Fruit fly (Drosophila melanogaster) whole organism, pupa: ENCODE data around the gene CG4593.

ENCODE experiments used
- CG10348 ChIP-seq: fragments of 200-800 bp; sonication (Bioruptor generic); IDR thresholded peaks from 2 replicates; pipeline ENCODE4 v1.3.6; 2022; ENCODE audit warnings: missing biosample characterization, missing genetic modification characterization
- CG12605 ChIP-seq: fragments of 200-800 bp; sonication (Bioruptor generic); IDR thresholded peaks from 2 replicates; pipeline ENCODE4 v1.3.6; 2022; ENCODE audit warnings: missing biosample characterization, missing genetic modification characterization
- CG13204 ChIP-seq: fragments of 200-800 bp; sonication (Bioruptor generic); optimal IDR thresholded peaks from 2 replicates; lab custom pipeline; 2018; ENCODE audit warnings: missing biosample characterization, mild to moderate bottlenecking, missing genetic modification characterization, moderate library complexity
- CG14655 ChIP-seq: fragments of 200-800 bp; sonication (Bioruptor generic); optimal IDR thresholded peaks from 3 replicates; lab custom pipeline; 2017; ENCODE audit warnings: mild to moderate bottlenecking, missing biosample characterization, missing genetic modification reagents, missing genetic modification characterization
- CG15710 ChIP-seq: fragments of 200-800 bp; sonication (Bioruptor generic); optimal IDR thresholded peaks from 2 replicates; lab custom pipeline; 2018; ENCODE audit warnings: missing biosample characterization, mild to moderate bottlenecking, missing genetic modification characterization, moderate library complexity
- CG17806 ChIP-seq: fragments of 200-800 bp; sonication (Bioruptor generic); optimal IDR thresholded peaks from 2 replicates; lab custom pipeline; 2018; ENCODE audit warnings: missing biosample characterization, mild to moderate bottlenecking, missing genetic modification characterization, moderate library complexity
- CG32121 ChIP-seq: fragments of 200-800 bp; sonication (Bioruptor generic); IDR thresholded peaks from 2 replicates; pipeline ENCODE4 v1.3.6; 2022; ENCODE audit warnings: missing biosample characterization, missing genetic modification characterization
- CG34367 ChIP-seq: fragments of 200-800 bp; sonication (Bioruptor generic); optimal IDR thresholded peaks from 2 replicates; lab custom pipeline; 2018; ENCODE audit warnings: missing biosample characterization, mild to moderate bottlenecking, missing genetic modification characterization
- CG4496 ChIP-seq: fragments of 200-800 bp; sonication (Bioruptor generic); IDR thresholded peaks from 3 replicates; pipeline ENCODE4 v1.3.6; 2022; ENCODE audit warnings: missing biosample characterization, missing genetic modification characterization
- CG8159 ChIP-seq: fragments of 200-800 bp; sonication (Bioruptor generic); optimal IDR thresholded peaks from 3 replicates; lab custom pipeline; 2018; ENCODE audit warnings: missing biosample characterization, mild to moderate bottlenecking, missing genetic modification characterization, moderate library complexity
- CG8301 ChIP-seq: fragments of 200-800 bp; sonication (Bioruptor generic); optimal IDR thresholded peaks from 2 replicates; lab custom pipeline; 2018; ENCODE audit warnings: missing biosample characterization, mild to moderate bottlenecking, missing genetic modification characterization
- CG9948 ChIP-seq: fragments of 200-800 bp; sonication (Bioruptor generic); optimal IDR thresholded peaks from 2 replicates; lab custom pipeline; 2018; ENCODE audit warnings: missing biosample characterization, mild to moderate bottlenecking, missing genetic modification characterization, moderate library complexity
- D1 ChIP-seq: fragments of 200-800 bp; sonication (Bioruptor generic); optimal IDR thresholded peaks from 2 replicates; lab custom pipeline; 2018; ENCODE audit warnings: missing biosample characterization, mild to moderate bottlenecking, missing genetic modification characterization, moderate library complexity
- EcR ChIP-seq: fragments of 200-800 bp; sonication (Bioruptor generic); optimal IDR thresholded peaks from 3 replicates; lab custom pipeline; 2019; ENCODE audit warnings: missing biosample characterization, missing genetic modification characterization, mild to moderate bottlenecking, moderate library complexity, missing genetic modification reagents
- Ets98B ChIP-seq: fragments of 200-800 bp; sonication (Bioruptor generic); IDR thresholded peaks from 2 replicates; pipeline ENCODE4 v1.3.6; 2022; ENCODE audit warnings: missing biosample characterization, missing genetic modification characterization
- Pif1A ChIP-seq: fragments of 200-800 bp; sonication (Bioruptor generic); optimal IDR thresholded peaks from 3 replicates; lab custom pipeline; 2016; ENCODE audit warnings: missing biosample characterization, missing genetic modification characterization
- Pif1B ChIP-seq: fragments of 200-800 bp; sonication (Bioruptor generic); optimal IDR thresholded peaks from 3 replicates; lab custom pipeline; 2016; ENCODE audit warnings: missing biosample characterization, missing genetic modification characterization
- Snoo ChIP-seq: fragments of 200-800 bp; sonication (Bioruptor generic); optimal IDR thresholded peaks from 3 replicates; lab custom pipeline; 2017; ENCODE audit warnings: missing biosample characterization, mild to moderate bottlenecking, missing genetic modification characterization, inconsistent platforms
- fd96Ca ChIP-seq: fragments of 200-800 bp; sonication (Bioruptor generic); IDR thresholded peaks from 3 replicates; pipeline ENCODE4 v1.3.6; 2022; ENCODE audit warnings: missing biosample characterization, missing genetic modification characterization
- gl ChIP-seq: fragments of 200-800 bp; sonication (Bioruptor generic); optimal IDR thresholded peaks from 2 replicates; lab custom pipeline; 2018; ENCODE audit warnings: missing biosample characterization, mild to moderate bottlenecking, missing genetic modification characterization
- rn ChIP-seq: fragments of 200-800 bp; sonication (Bioruptor generic); IDR thresholded peaks from 2 replicates; pipeline ENCODE4 v1.3.6; 2022; ENCODE audit warnings: missing biosample characterization, missing genetic modification characterization

Gene CG4593

dm6 chrX:7034892-7035291, 21.2 kb downstream of the CG4593 start:
- no peak for TF ChIP-seq Pif1B (GFP tag; lab: Kevin White, UChicago)
- no peak for TF ChIP-seq CG9948 (tag; lab: Kevin White, UChicago)
- TF ChIP-seq EcR (GFP tag; lab: Kevin White, UChicago), result no peak
- no peak for TF ChIP-seq Ets98B (GFP tag; lab: Robert Waterston, UW)
- TF ChIP-seq CG8301 (tag; lab: Kevin White, UChicago), result no peak
- no peak for TF ChIP-seq CG32121 (GFP tag; lab: Robert Waterston, UW)
- TF ChIP-seq CG12605 (GFP tag; lab: Robert Waterston, UW), result no peak
- TF ChIP-seq Snoo (tag; lab: Kevin White, UChicago), result no peak
- TF ChIP-seq CG13204 (GFP tag; lab: Kevin White, UChicago), result no peak
- TF ChIP-seq D1 (tag; lab: Kevin White, UChicago), result no peak
- no peak for TF ChIP-seq Pif1A (GFP tag; lab: Kevin White, UChicago)
- TF ChIP-seq CG10348 (GFP tag; lab: Robert Waterston, UW), result no peak

DNA sequence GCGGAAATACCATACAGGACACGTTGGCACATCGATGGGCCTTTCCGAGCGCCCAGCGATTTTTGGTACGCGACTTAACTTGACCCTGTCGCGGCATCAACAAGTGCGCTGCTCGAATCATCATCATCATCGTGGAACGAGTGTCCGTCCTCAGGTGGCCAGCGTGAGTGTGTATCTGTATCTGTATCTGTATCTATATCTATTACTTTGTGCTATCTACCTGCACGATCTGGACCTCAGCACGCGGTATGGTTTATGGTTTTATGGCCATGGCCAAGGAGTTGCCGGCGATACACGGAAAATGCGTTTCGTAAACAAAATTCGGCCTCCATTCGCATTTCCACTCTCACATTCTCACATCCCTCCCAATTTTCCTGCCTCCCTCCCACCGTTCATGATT, 23.4 kb downstream of the CG4593 start:
- TF ChIP-seq Ets98B (GFP tag; lab: Robert Waterston, UW), result no peak
- no peak for TF ChIP-seq rn
- TF ChIP-seq fd96Ca, result no peak
- TF ChIP-seq CG8301 (tag; lab: Kevin White, UChicago), result no peak
- no peak for TF ChIP-seq CG15710 (tag; lab: Kevin White, UChicago)
- no peak for TF ChIP-seq Pif1B (GFP tag; lab: Kevin White, UChicago)
- no peak for TF ChIP-seq CG10348 (GFP tag; lab: Robert Waterston, UW)
- TF ChIP-seq CG32121 (GFP tag; lab: Robert Waterston, UW), result no peak
- no peak for TF ChIP-seq CG14655 (GFP tag; lab: Kevin White, UChicago)
- TF ChIP-seq CG12605 (GFP tag; lab: Robert Waterston, UW), result no peak
- TF ChIP-seq gl (tag; lab: Kevin White, UChicago), result no peak
- no peak for TF ChIP-seq CG17806 (tag; lab: Kevin White, UChicago)
- TF ChIP-seq EcR (GFP tag; lab: Kevin White, UChicago), result no peak
- TF ChIP-seq D1 (tag; lab: Kevin White, UChicago), result no peak
- no peak for TF ChIP-seq Snoo (tag; lab: Kevin White, UChicago)
- no peak for TF ChIP-seq CG8159 (tag; lab: Kevin White, UChicago)
- TF ChIP-seq CG4496 (GFP tag; lab: Robert Waterston, UW), result no peak
- no peak for TF ChIP-seq CG34367 (tag; lab: Kevin White, UChicago)

- TF ChIP-seq CG13204 (GFP tag; lab: Kevin White, UChicago) (no peak), Ets98B (GFP tag; lab: Robert Waterston, UW) (no peak), CG8301 (tag; lab: Kevin White, UChicago) (no peak), Snoo (tag; lab: Kevin White, UChicago) (no peak), CG15710 (tag; lab: Kevin White, UChicago) (no peak), CG12605 (GFP tag; lab: Robert Waterston, UW) (no peak), EcR (GFP tag; lab: Kevin White, UChicago) (no peak), CG8159 (tag; lab: Kevin White, UChicago) (no peak), Pif1A (GFP tag; lab: Kevin White, UChicago) (no peak), CG14655 (GFP tag; lab: Kevin White, UChicago) (no peak), CG10348 (GFP tag; lab: Robert Waterston, UW) (no peak)
Observed at dm6 chrX:7040205-7040866, 26.6 kb downstream of the CG4593 start, which contains the start of gene CG14427. Gene CG14427, plus strand, starts transcription at chrX:7040603.

- no peak for TF ChIP-seq EcR (GFP tag; lab: Kevin White, UChicago)
- no peak for TF ChIP-seq CG15710 (tag; lab: Kevin White, UChicago)
- TF ChIP-seq, all 21 proteins: peak for 0
Observed at dm6 chrX:7049087-7049486, 35.4 kb downstream of the CG4593 start, which contains the start of gene nullo. Gene nullo, plus strand, starts transcription at chrX:7049476.

DNA sequence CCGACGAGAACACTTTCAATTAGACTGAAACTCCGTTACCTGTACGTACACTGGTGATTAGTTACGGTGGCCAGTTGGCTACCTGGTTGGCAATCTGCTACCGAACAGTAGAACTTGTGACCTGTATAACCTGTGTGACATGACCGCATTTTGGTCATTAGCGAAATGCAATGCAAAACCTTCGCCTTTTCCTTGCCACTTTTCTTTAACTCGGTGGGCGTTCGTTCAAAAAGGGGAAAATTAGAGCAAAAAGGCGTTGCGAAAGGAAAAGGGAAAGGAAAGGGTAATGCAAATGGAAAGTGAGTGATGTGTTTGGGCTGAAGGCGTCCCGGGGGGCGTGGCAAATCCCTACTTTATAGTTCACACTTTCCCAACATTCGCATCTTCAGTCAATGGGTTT, 45.3 kb downstream of the CG4593 start:
- TF ChIP-seq CG8159 (tag; lab: Kevin White, UChicago) (no peak), CG8301 (tag; lab: Kevin White, UChicago) (no peak)

DNA sequence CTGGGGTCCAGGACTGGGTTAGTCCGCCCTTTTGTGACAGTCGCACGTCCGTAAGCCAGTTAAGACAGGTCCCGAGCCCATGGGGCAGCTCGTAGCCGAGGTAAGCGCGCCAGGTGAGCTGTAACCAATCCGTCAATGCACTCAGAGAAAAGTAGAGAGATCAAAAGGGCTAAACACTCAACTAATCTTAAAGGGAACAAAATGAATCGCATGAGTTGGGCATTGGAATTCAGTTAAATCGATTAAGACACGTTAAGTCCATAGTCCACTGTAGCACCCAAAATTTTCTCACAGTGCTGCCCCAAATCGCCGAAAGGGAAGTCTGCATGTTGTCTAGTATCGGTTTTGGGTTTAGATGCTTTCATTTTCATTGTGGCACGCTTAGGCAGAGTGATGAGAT, 49.9 kb downstream of the CG4593 start:
- TF ChIP-seq CG8159 (tag; lab: Kevin White, UChicago), result no peak
- TF ChIP-seq CG32121 (GFP tag; lab: Robert Waterston, UW), result no peak
- TF ChIP-seq EcR (GFP tag; lab: Kevin White, UChicago), result no peak
